Worm (Caenorhabditis elegans) whole organism, early embryonic: ENCODE measurements around the gene C48D1.9.

Experiments used
- B0310.2 ChIP-seq: sonication (generic microtip); optimal IDR thresholded peaks from 2 replicates; lab custom pipeline; 2016; ENCODE audit warnings: mild to moderate bottlenecking, missing genetic modification characterization, missing compliant biosample characterization
- pes-1 ChIP-seq: fragments of 200-800 bp; sonication (Bioruptor generic); IDR thresholded peaks from 2 replicates; pipeline ENCODE4 v1.3.6; 2022; ENCODE audit warnings: missing genetic modification reagents, missing genetic modification characterization, missing compliant biosample characterization
- sea-1 ChIP-seq: fragments of 200-800 bp; sonication (Bioruptor generic); conservative IDR thresholded peaks from 2 replicates; pipeline ENCODE4 v1.3.6; 2022; ENCODE audit warnings: missing genetic modification characterization, missing compliant biosample characterization

DNA sequence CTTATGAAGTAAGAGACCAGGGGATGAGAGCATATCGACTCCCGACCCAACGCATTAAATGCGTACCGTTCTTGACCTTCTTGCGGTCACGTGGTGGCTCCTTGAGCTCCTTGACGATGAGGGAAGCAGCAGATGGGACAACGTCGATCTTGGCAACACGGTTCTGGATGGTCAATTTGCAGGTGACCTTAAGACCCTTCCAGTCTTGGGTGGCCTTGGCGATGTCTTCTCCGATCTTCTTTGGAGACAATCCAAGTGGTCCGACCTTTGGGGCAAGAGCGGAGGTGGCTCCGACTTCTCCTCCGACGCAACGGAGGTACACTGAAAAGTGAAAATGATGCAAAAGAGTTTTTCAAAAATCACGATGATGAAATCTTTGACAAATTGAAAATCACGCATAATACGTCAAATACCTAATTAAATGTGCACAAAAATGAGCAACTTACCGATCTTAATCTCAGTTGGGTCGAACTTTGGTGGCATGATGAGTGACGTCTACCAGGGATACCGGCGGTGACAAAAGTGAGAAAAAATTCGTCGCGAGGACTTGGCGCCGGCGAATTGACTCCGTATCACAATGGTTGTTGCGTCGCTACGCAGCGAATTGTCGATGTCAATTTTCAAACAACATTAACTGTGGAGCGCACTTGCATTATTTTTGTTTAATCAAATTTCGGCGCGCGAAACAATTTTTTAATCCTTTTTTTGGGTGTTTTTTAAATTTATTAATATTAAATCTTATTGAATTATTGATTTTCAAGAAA lies 30.8 kb upstream of the C48D1.9 start, which contains the start of gene rpl-12:
- TF ChIP-seq pes-1 (GFP tag; lab: Robert Waterston, UW) (peak; percentile 65), B0310.2 (no peak), sea-1 (GFP tag; lab: Robert Waterston, UW) (peak; percentile 61; the same call in 1 of the 2 replicates)
